Fruit fly (Drosophila melanogaster) whole organism, embryonic: Measurements from ENCODE around the gene CG31826.

Experiments
- Abd-B ChIP-seq: fragments of 200-800 bp; sonication (Bioruptor generic); optimal IDR thresholded peaks from 2 replicates; lab custom pipeline; 2018; ENCODE audit warnings: missing biosample characterization, mild to moderate bottlenecking, missing genetic modification characterization, moderate library complexity
- CG10431 ChIP-seq: fragments of 200-800 bp; sonication (Bioruptor generic); optimal IDR thresholded peaks from 3 replicates; lab custom pipeline; 2018; ENCODE audit warnings: missing biosample characterization, mild to moderate bottlenecking, missing genetic modification characterization
- CG12155 ChIP-seq: fragments of 200-800 bp; sonication (Bioruptor generic); optimal IDR thresholded peaks from 3 replicates; lab custom pipeline; 2016; ENCODE audit warnings: missing biosample characterization, missing genetic modification characterization
- CG14050 ChIP-seq: fragments of 200-800 bp; sonication (Bioruptor generic); IDR thresholded peaks from 3 replicates; pipeline ENCODE4 v1.3.6; 2022; ENCODE audit warnings: missing biosample characterization, missing genetic modification characterization
- CG14710 ChIP-seq: fragments of 200-800 bp; sonication (Bioruptor generic); optimal IDR thresholded peaks from 3 replicates; lab custom pipeline; 2019; ENCODE audit warnings: missing biosample characterization, mild to moderate bottlenecking, missing genetic modification characterization, moderate library complexity
- CG17186 ChIP-seq: fragments of 200-800 bp; sonication (Bioruptor generic); optimal IDR thresholded peaks from 3 replicates; lab custom pipeline; 2017; ENCODE audit warnings: missing biosample characterization, missing genetic modification reagents, missing genetic modification characterization
- CG18619 ChIP-seq: fragments of 200-800 bp; sonication (Bioruptor generic); optimal IDR thresholded peaks from 3 replicates; lab custom pipeline; 2017; ENCODE audit warnings: missing biosample characterization, mild to moderate bottlenecking, missing genetic modification characterization
- CG2116 ChIP-seq: fragments of 200-800 bp; sonication (Bioruptor generic); optimal IDR thresholded peaks from 3 replicates; lab custom pipeline; 2018; ENCODE audit warnings: missing biosample characterization, mild to moderate bottlenecking, missing genetic modification characterization
- CG2199 ChIP-seq: fragments of 200-800 bp; sonication (Bioruptor generic); IDR thresholded peaks from 3 replicates; pipeline ENCODE4 v1.3.6; 2022; ENCODE audit warnings: missing biosample characterization, missing genetic modification characterization
- CG2889 ChIP-seq: fragments of 200-800 bp; sonication (Bioruptor generic); IDR thresholded peaks from 3 replicates; pipeline ENCODE4 v1.3.6; 2022; ENCODE audit warnings: missing biosample characterization, missing genetic modification characterization
- CG31224 ChIP-seq: fragments of 200-800 bp; sonication (Bioruptor generic); IDR thresholded peaks from 2 replicates; pipeline ENCODE4 v1.3.6; 2022; ENCODE audit warnings: missing biosample characterization, missing genetic modification characterization
- CG43689 ChIP-seq: fragments of 200-800 bp; sonication (Bioruptor generic); IDR thresholded peaks from 2 replicates; pipeline ENCODE4 v1.3.6; 2022; ENCODE audit warnings: missing biosample characterization, missing genetic modification characterization
- CG4617 ChIP-seq: fragments of 200-800 bp; sonication (Bioruptor generic); optimal IDR thresholded peaks from 3 replicates; lab custom pipeline; 2016; ENCODE audit warnings: missing biosample characterization, missing genetic modification characterization, borderline replicate concordance
- CG6791 ChIP-seq: fragments of 200-800 bp; sonication (Bioruptor generic); IDR thresholded peaks from 3 replicates; pipeline ENCODE4 v1.3.6; 2022; ENCODE audit warnings: missing biosample characterization, missing genetic modification characterization; ENCODE audit not compliant: partially characterized antibody
- CG7357 ChIP-seq: fragments of 200-800 bp; sonication (Bioruptor generic); IDR thresholded peaks from 3 replicates; pipeline ENCODE4 v1.3.6; 2022; ENCODE audit warnings: missing biosample characterization, missing genetic modification characterization
- CG7963 ChIP-seq: fragments of 200-800 bp; sonication (Bioruptor generic); IDR thresholded peaks from 3 replicates; pipeline ENCODE4 v1.3.6; 2022; ENCODE audit warnings: missing biosample characterization, missing genetic modification characterization; ENCODE audit not compliant: partially characterized antibody
- D19B ChIP-seq: fragments of 200-800 bp; sonication (Bioruptor generic); optimal IDR thresholded peaks from 2 replicates; lab custom pipeline; 2017; ENCODE audit warnings: missing biosample characterization, mild to moderate bottlenecking, missing genetic modification characterization
- Dll ChIP-seq: fragments of 200-800 bp; sonication (Bioruptor generic); IDR thresholded peaks from 4 replicates; pipeline ENCODE4 v1.3.6; 2022; ENCODE audit warnings: missing biosample characterization, missing genetic modification characterization; ENCODE audit not compliant: partially characterized antibody
- Doc3 ChIP-seq: fragments of 200-800 bp; sonication (Bioruptor generic); IDR thresholded peaks from 3 replicates; pipeline ENCODE4 v1.3.6; 2022; ENCODE audit warnings: missing biosample characterization, missing genetic modification characterization; ENCODE audit not compliant: partially characterized antibody
- Kr ChIP-seq: fragments of 200-800 bp; sonication (Bioruptor generic); optimal IDR thresholded peaks from 2 replicates; lab custom pipeline; 2017; ENCODE audit warnings: missing biosample characterization, mild to moderate bottlenecking, missing genetic modification characterization
- MESR4 ChIP-seq: fragments of 200-800 bp; sonication (Bioruptor generic); optimal IDR thresholded peaks from 2 replicates; lab custom pipeline; 2018; ENCODE audit warnings: missing biosample characterization, mild to moderate bottlenecking, missing genetic modification characterization, moderate library complexity
- Med ChIP-seq: fragments of 200-800 bp; sonication (Bioruptor generic); peaks from one replicate; lab custom pipeline; 2016; ENCODE audit warnings: missing biosample characterization, missing genetic modification characterization, mild to moderate bottlenecking, inconsistent platforms, moderate library complexity
- Nf-YC ChIP-seq: fragments of 200-800 bp; optimal IDR thresholded peaks from 3 replicates; lab custom pipeline; 2019; ENCODE audit warnings: missing biosample characterization, mild to moderate bottlenecking, missing genetic modification characterization, moderate library complexity
- Oaz ChIP-seq: fragments of 200-800 bp; sonication (Bioruptor generic); IDR thresholded peaks from 2 replicates; pipeline ENCODE4 v1.3.6; 2022; ENCODE audit warnings: missing biosample characterization, missing genetic modification characterization
- Ptx1 ChIP-seq: fragments of 200-800 bp; sonication (Bioruptor generic); IDR thresholded peaks from 2 replicates; pipeline ENCODE4 v1.3.6; 2022; ENCODE audit warnings: missing biosample characterization, missing genetic modification characterization
- Six4 ChIP-seq: fragments of 200-800 bp; sonication (Bioruptor generic); optimal IDR thresholded peaks from 2 replicates; lab custom pipeline; 2016; ENCODE audit warnings: missing biosample characterization, missing genetic modification characterization
- Sry-β ChIP-seq: fragments of 200-800 bp; sonication (Bioruptor generic); optimal IDR thresholded peaks from 2 replicates; lab custom pipeline; 2018; ENCODE audit warnings: missing biosample characterization, mild to moderate bottlenecking, missing genetic modification characterization, moderate library complexity
- YL-1 ChIP-seq: fragments of 200-800 bp; sonication (Bioruptor generic); optimal IDR thresholded peaks from 3 replicates; lab custom pipeline; 2017; ENCODE audit warnings: missing biosample characterization, mild to moderate bottlenecking, missing genetic modification characterization
- amos ChIP-seq: fragments of 200-800 bp; sonication (Bioruptor generic); IDR thresholded peaks from 2 replicates; pipeline ENCODE4 v1.3.6; 2022; ENCODE audit warnings: missing biosample characterization, missing genetic modification characterization; ENCODE audit not compliant: partially characterized antibody
- bsh ChIP-seq, 2 experiments: fragments of 200-800 bp; sonication (Bioruptor generic); optimal IDR thresholded peaks; 2 replicates each; lab custom pipeline; 2017 to 2018; ENCODE audit warnings: mild to moderate bottlenecking in 2 of 2, missing biosample characterization in 2 of 2, missing genetic modification characterization in 2 of 2, moderate library complexity in 1 of 2
- danr ChIP-seq: fragments of 200-800 bp; sonication (Bioruptor generic); IDR thresholded peaks from 2 replicates; pipeline ENCODE4 v1.3.6; 2022; ENCODE audit warnings: missing biosample characterization, missing genetic modification characterization
- exex ChIP-seq: fragments of 200-800 bp; sonication (Bioruptor generic); optimal IDR thresholded peaks from 4 replicates; lab custom pipeline; 2018; ENCODE audit warnings: missing biosample characterization, mild to moderate bottlenecking, missing genetic modification characterization, moderate library complexity
- gfzf ChIP-seq: fragments of 200-800 bp; sonication (Bioruptor generic); optimal IDR thresholded peaks from 2 replicates; lab custom pipeline; 2016; ENCODE audit warnings: missing biosample characterization, mild to moderate bottlenecking, missing genetic modification characterization, moderate library complexity
- lola ChIP-seq, 3 experiments: fragments of >200 bp in 2 of 3; fragments of 200-800 bp in 1 of 3; sonication (Bioruptor generic) in 1 of 3; optimal IDR thresholded peaks; 2 replicates each; lab custom pipeline; 2017 to 2019; ENCODE audit warnings: missing biosample characterization in 3 of 3, missing genetic modification characterization in 3 of 3, mild to moderate bottlenecking in 1 of 3, moderate library complexity in 1 of 3
- lov ChIP-seq, 2 experiments: fragments of 200-800 bp in 1 of 2; fragments of >200 bp in 1 of 2; sonication (Bioruptor generic) in 1 of 2; IDR thresholded peaks in 1 of 2; optimal IDR thresholded peaks in 1 of 2; 2 replicates in 1 of 2; 3 replicates in 1 of 2; pipeline versions ENCODE4 v1.3.6 to Lab custom; 2017 to 2022; ENCODE audit warnings: missing biosample characterization in 1 of 2, missing genetic modification characterization in 1 of 2
- nerfin-1 ChIP-seq: fragments of 200-800 bp; sonication (Bioruptor generic); optimal IDR thresholded peaks from 3 replicates; lab custom pipeline; 2019; ENCODE audit warnings: missing biosample characterization, mild to moderate bottlenecking, missing genetic modification characterization, moderate library complexity
- nerfin-2 ChIP-seq: fragments of 200-800 bp; sonication (Bioruptor generic); IDR thresholded peaks from 2 replicates; pipeline ENCODE4 v1.3.6; 2022; ENCODE audit warnings: missing biosample characterization, missing genetic modification characterization; ENCODE audit not compliant: partially characterized antibody
- repo ChIP-seq: fragments of 200-800 bp; sonication (Bioruptor generic); optimal IDR thresholded peaks from 2 replicates; lab custom pipeline; 2016; ENCODE audit warnings: missing biosample characterization, missing genetic modification characterization
- row ChIP-seq: fragments of 200-800 bp; sonication (Bioruptor generic); IDR thresholded peaks from 3 replicates; pipeline ENCODE4 v1.3.6; 2022; ENCODE audit warnings: missing biosample characterization, missing genetic modification characterization
- sens ChIP-seq: fragments of 200-800 bp; sonication (Bioruptor generic); peaks from one replicate; lab custom pipeline; 2016; ENCODE audit warnings: missing biosample characterization, missing genetic modification characterization
- slbo ChIP-seq: fragments of 200-800 bp; sonication (Bioruptor generic); IDR thresholded peaks from 2 replicates; pipeline ENCODE4 v1.3.6; 2022; ENCODE audit warnings: missing biosample characterization, missing genetic modification characterization
- sug ChIP-seq: fragments of 200-800 bp; optimal IDR thresholded peaks from 2 replicates; lab custom pipeline; 2019; ENCODE audit warnings: missing biosample characterization, mild to moderate bottlenecking, missing genetic modification characterization, moderate library complexity
- tgo ChIP-seq: fragments of 200-800 bp; sonication (Bioruptor generic); IDR thresholded peaks from 3 replicates; pipeline ENCODE4 v1.3.6; 2022; ENCODE audit warnings: missing biosample characterization, missing genetic modification characterization
- trem ChIP-seq: fragments of 200-800 bp; optimal IDR thresholded peaks from 3 replicates; lab custom pipeline; 2019; ENCODE audit warnings: missing biosample characterization, mild to moderate bottlenecking, missing genetic modification characterization, moderate library complexity
- wek ChIP-seq: fragments of 200-800 bp; sonication (Bioruptor generic); optimal IDR thresholded peaks from 3 replicates; lab custom pipeline; 2018; ENCODE audit warnings: missing biosample characterization, mild to moderate bottlenecking, missing genetic modification characterization, moderate library complexity
- wor ChIP-seq: fragments of 200-800 bp; sonication (Bioruptor generic); IDR thresholded peaks from 2 replicates; pipeline ENCODE4 v1.3.6; 2022; ENCODE audit warnings: missing biosample characterization, missing genetic modification characterization
- zf30C ChIP-seq: fragments of 200-800 bp; sonication (Bioruptor generic); optimal IDR thresholded peaks from 3 replicates; lab custom pipeline; 2018; ENCODE audit warnings: missing biosample characterization, mild to moderate bottlenecking, missing genetic modification characterization

CG31826 gene

DNA sequence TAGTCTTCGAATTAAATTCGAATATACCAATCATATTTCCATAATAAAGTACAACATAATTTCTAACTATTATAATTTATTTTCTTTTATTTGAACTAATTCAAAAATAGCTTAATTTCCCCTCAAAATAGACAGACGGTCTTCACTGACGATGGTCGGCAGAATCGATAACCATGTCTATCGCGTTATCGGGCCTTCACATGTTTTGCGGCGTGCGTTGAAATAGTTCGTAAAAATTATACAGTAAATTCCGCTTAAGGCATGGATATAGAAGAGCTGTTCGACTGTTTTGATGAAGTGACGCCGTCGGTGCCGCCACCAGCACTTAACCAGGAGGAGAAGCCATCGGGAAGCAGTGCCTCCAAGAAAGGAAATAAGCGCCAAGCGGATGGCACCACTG is 20.8 kb downstream of the CG31826 start, which contains the start of gene Mtr4 (continued):
- peak; percentile 53; the same call in 1 of the 2 replicates for TF ChIP-seq nerfin-2 (GFP tag; lab: Robert Waterston, UW)
- no peak for TF ChIP-seq wek (GFP tag; lab: Kevin White, UChicago)
- no peak for TF ChIP-seq CG10431 (GFP tag; lab: Kevin White, UChicago)
- TF ChIP-seq exex: no peak
- TF ChIP-seq sug (tag; lab: Kevin White, UChicago): no peak
- TF ChIP-seq CG6791: peak; percentile 44; the same call in 1 of the 3 replicates
- TF ChIP-seq CG4617 (GFP tag; lab: Kevin White, UChicago): peak; percentile 18
- TF ChIP-seq amos (GFP tag; lab: Robert Waterston, UW): peak; percentile 24; the same call in 1 of the 2 replicates
- peak; percentile 76 for TF ChIP-seq MESR4
- TF ChIP-seq lola (GFP tag; optimal IDR thresholded peaks at IDR 0.05; lab: Kevin White, UChicago): no peak
- no peak for TF ChIP-seq CG12155 (GFP tag; lab: Kevin White, UChicago)
- no peak for TF ChIP-seq Oaz (GFP tag; lab: Robert Waterston, UW)
- peak; percentile 80 for TF ChIP-seq row (GFP tag; lab: Robert Waterston, UW)
- no peak for TF ChIP-seq CG43689
- peak; percentile 33 for TF ChIP-seq sens (GFP tag; lab: Kevin White, UChicago)
- TF ChIP-seq nerfin-1 (tag; lab: Kevin White, UChicago): no peak
- TF ChIP-seq Med (GFP tag; lab: Kevin White, UChicago): peak; percentile 43
- peak; percentile 28 for TF ChIP-seq CG14710 (tag; lab: Kevin White, UChicago)
- TF ChIP-seq CG2116 (GFP tag; lab: Kevin White, UChicago): peak; percentile 24
- no peak for TF ChIP-seq Abd-B (GFP tag; lab: Kevin White, UChicago)
- TF ChIP-seq Nf-YC (tag; lab: Kevin White, UChicago): peak; percentile 18
- peak; percentile 33; the same call in 1 of the 3 replicates for TF ChIP-seq CG7963 (GFP tag; lab: Robert Waterston, UW)
- peak; percentile 42 for TF ChIP-seq YL-1
- TF ChIP-seq wor (GFP tag; lab: Robert Waterston, UW): no peak
- TF ChIP-seq Six4: no peak
- TF ChIP-seq Doc3: 0 out of 3 replicates have a peak, but pooled peaks have one; percentile 34
- peak; percentile 2 for TF ChIP-seq CG17186 (GFP tag; lab: Kevin White, UChicago)
- peak; percentile 62 for TF ChIP-seq Dll
- peak; percentile 3 for TF ChIP-seq trem (tag; lab: Kevin White, UChicago)
- no peak for TF ChIP-seq tgo (GFP tag; lab: Robert Waterston, UW)
- peak; percentile 94 for TF ChIP-seq Sry-β (GFP tag; lab: Kevin White, UChicago)
- TF ChIP-seq slbo: no peak

dm6 chr2L:15751259-15751555 is 21.7 kb downstream of the CG31826 start:
- TF ChIP-seq CG7357 (GFP tag; lab: Robert Waterston, UW): 0 out of 3 replicates have a peak, but pooled peaks have one; percentile 26
- peak; percentile 14 for TF ChIP-seq CG18619 (GFP tag; lab: Kevin White, UChicago)
- TF ChIP-seq Ptx1: 0 out of 2 replicates have a peak, but pooled peaks have one; percentile 1
- peak; percentile 39 for TF ChIP-seq sens (GFP tag; lab: Kevin White, UChicago)
- TF ChIP-seq CG2889: 0 out of 3 replicates have a peak, but pooled peaks have one; percentile 28
- TF ChIP-seq CG31224: 0 out of 2 replicates have a peak, but pooled peaks have one; percentile 15
- TF ChIP-seq D19B (GFP tag; lab: Kevin White, UChicago): peak; percentile 71
- no peak for TF ChIP-seq zf30C (GFP tag; lab: Kevin White, UChicago)
- peak; percentile 60 for TF ChIP-seq Med (GFP tag; lab: Kevin White, UChicago)
- TF ChIP-seq CG2199 (GFP tag; lab: Robert Waterston, UW): 0 out of 3 replicates have a peak, but pooled peaks have one; percentile 3
- 0 out of 3 replicates have a peak, but pooled peaks have one; percentile 8 for TF ChIP-seq CG14050 (GFP tag; lab: Robert Waterston, UW)
- peak; percentile 49 for TF ChIP-seq gfzf
- TF ChIP-seq Kr (GFP tag; lab: Kevin White, UChicago): no peak
- no peak for TF ChIP-seq lov (optimal IDR thresholded peaks at IDR 0.05; lab: Kevin White, UChicago)
- TF ChIP-seq lov (GFP tag; IDR thresholded peaks at IDR 0.05; lab: Robert Waterston, UW): 0 out of 3 replicates have a peak, but pooled peaks have one; percentile 9
- 0 out of 2 replicates have a peak, but pooled peaks have one; percentile 10 for TF ChIP-seq danr (GFP tag; lab: Robert Waterston, UW)
- no peak for TF ChIP-seq repo (GFP tag; lab: Kevin White, UChicago)
- peak; percentile 44; the same call in 1 of the 3 replicates for TF ChIP-seq tgo (GFP tag; lab: Robert Waterston, UW)
- no peak for TF ChIP-seq bsh (GFP tag; optimal IDR thresholded peaks at IDR 0.05; lab: Kevin White, UChicago)
